Fruit fly (Drosophila melanogaster) whole organism, embryonic: ENCODE measurements around the gene Ids.

ENCODE experiments used
- Abd-B ChIP-seq: fragments of 200-800 bp; sonication (Bioruptor generic); optimal IDR thresholded peaks from 2 replicates; lab custom pipeline; 2018; ENCODE audit warnings: missing biosample characterization, mild to moderate bottlenecking, missing genetic modification characterization, moderate library complexity
- Blimp-1 ChIP-seq: fragments of 200-800 bp; sonication (Bioruptor generic); optimal IDR thresholded peaks from 3 replicates; lab custom pipeline; 2018; ENCODE audit warnings: missing biosample characterization, missing genetic modification characterization, mild to moderate bottlenecking, moderate library complexity, missing genetic modification reagents
- CG11504 ChIP-seq: fragments of 200-800 bp; sonication (Bioruptor generic); optimal IDR thresholded peaks from 3 replicates; lab custom pipeline; 2019; ENCODE audit warnings: missing biosample characterization, mild to moderate bottlenecking, missing genetic modification characterization, moderate library complexity
- CG11695 ChIP-seq: fragments of 200-800 bp; sonication (Bioruptor generic); IDR thresholded peaks from 3 replicates; pipeline ENCODE4 v1.3.6; 2022; ENCODE audit warnings: missing biosample characterization, missing genetic modification characterization
- CG13894 ChIP-seq: fragments of 200-800 bp; sonication (Bioruptor generic); optimal IDR thresholded peaks from 3 replicates; lab custom pipeline; 2018; ENCODE audit warnings: missing biosample characterization, mild to moderate bottlenecking, missing genetic modification characterization, moderate library complexity
- CG15696 ChIP-seq: fragments of 200-800 bp; sonication (Bioruptor generic); optimal IDR thresholded peaks from 2 replicates; lab custom pipeline; 2019; ENCODE audit warnings: missing biosample characterization, mild to moderate bottlenecking, missing genetic modification characterization, moderate library complexity
- CG2712 ChIP-seq: fragments of 200-800 bp; optimal IDR thresholded peaks from 3 replicates; lab custom pipeline; 2019; ENCODE audit warnings: missing biosample characterization, mild to moderate bottlenecking, missing genetic modification characterization, moderate library complexity
- CG2875 ChIP-seq: fragments of 200-800 bp; sonication (Bioruptor generic); optimal IDR thresholded peaks from 2 replicates; lab custom pipeline; 2017; ENCODE audit warnings: missing biosample characterization, mild to moderate bottlenecking, missing genetic modification characterization, missing genetic modification reagents
- CG31365 ChIP-seq: fragments of 200-800 bp; sonication (Bioruptor generic); optimal IDR thresholded peaks from 2 replicates; lab custom pipeline; 2018; ENCODE audit warnings: missing biosample characterization, mild to moderate bottlenecking, missing genetic modification characterization
- CG3281 ChIP-seq: fragments of 200-800 bp; sonication (Bioruptor generic); optimal IDR thresholded peaks from 3 replicates; lab custom pipeline; 2017; ENCODE audit warnings: missing biosample characterization, mild to moderate bottlenecking, missing genetic modification characterization
- CG4360 ChIP-seq: fragments of 200-800 bp; sonication (Bioruptor generic); IDR thresholded peaks from 2 replicates; pipeline ENCODE4 v1.3.6; 2022; ENCODE audit warnings: missing biosample characterization, missing genetic modification characterization
- CG4404 ChIP-seq: fragments of 200-800 bp; sonication (Bioruptor generic); IDR thresholded peaks from 2 replicates; pipeline ENCODE4 v1.3.6; 2022; ENCODE audit warnings: missing biosample characterization, missing genetic modification characterization
- CG4424 ChIP-seq: fragments of 200-800 bp; sonication (Bioruptor generic); optimal IDR thresholded peaks from 3 replicates; lab custom pipeline; 2016; ENCODE audit warnings: missing biosample characterization, missing genetic modification characterization
- CG4617 ChIP-seq: fragments of 200-800 bp; sonication (Bioruptor generic); optimal IDR thresholded peaks from 3 replicates; lab custom pipeline; 2016; ENCODE audit warnings: missing biosample characterization, missing genetic modification characterization, borderline replicate concordance
- CG6175 ChIP-seq: fragments of 200-800 bp; sonication (Bioruptor generic); IDR thresholded peaks from 3 replicates; pipeline ENCODE4 v1.3.6; 2022; ENCODE audit warnings: missing biosample characterization, missing genetic modification characterization
- CG6791 ChIP-seq: fragments of 200-800 bp; sonication (Bioruptor generic); IDR thresholded peaks from 3 replicates; pipeline ENCODE4 v1.3.6; 2022; ENCODE audit warnings: missing biosample characterization, missing genetic modification characterization; ENCODE audit not compliant: partially characterized antibody
- CG6854 ChIP-seq: fragments of 200-800 bp; sonication (Bioruptor generic); optimal IDR thresholded peaks from 3 replicates; lab custom pipeline; 2017; ENCODE audit warnings: missing biosample characterization, mild to moderate bottlenecking, missing genetic modification characterization
- CG9727 ChIP-seq: fragments of 200-800 bp; sonication (Bioruptor generic); optimal IDR thresholded peaks from 3 replicates; lab custom pipeline; 2017; ENCODE audit warnings: missing biosample characterization, mild to moderate bottlenecking, missing genetic modification characterization
- CG9817 ChIP-seq: fragments of 200-800 bp; sonication (Bioruptor generic); optimal IDR thresholded peaks from 2 replicates; lab custom pipeline; 2018; ENCODE audit warnings: missing biosample characterization, mild to moderate bottlenecking, missing genetic modification characterization, moderate library complexity
- Dp ChIP-seq: fragments of 200-800 bp; sonication (Bioruptor generic); optimal IDR thresholded peaks from 2 replicates; lab custom pipeline; 2018; ENCODE audit warnings: missing biosample characterization, mild to moderate bottlenecking, missing genetic modification characterization, moderate library complexity
- Ets65A ChIP-seq: fragments of 200-800 bp; sonication (Bioruptor generic); peaks from one replicate; lab custom pipeline; 2016; ENCODE audit warnings: missing biosample characterization, missing genetic modification characterization
- Gug ChIP-seq: fragments of 200-800 bp; sonication (Bioruptor generic); IDR thresholded peaks from 4 replicates; pipeline ENCODE4 v1.3.6; 2022; ENCODE audit warnings: missing biosample characterization, missing genetic modification characterization
- Hr78 ChIP-seq, 2 experiments: fragments of 200-800 bp in 1 of 2; fragments of >200 bp in 1 of 2; sonication (Bioruptor generic) in 1 of 2; optimal IDR thresholded peaks; 2 replicates each; lab custom pipeline; 2017 to 2019; ENCODE audit warnings: missing biosample characterization in 2 of 2, missing genetic modification characterization in 2 of 2, mild to moderate bottlenecking in 1 of 2, moderate library complexity in 1 of 2
- Hsf ChIP-seq: fragments of 200-800 bp; sonication (Bioruptor generic); optimal IDR thresholded peaks from 3 replicates; lab custom pipeline; 2016; ENCODE audit warnings: missing biosample characterization, missing genetic modification characterization
- Ravus ChIP-seq: fragments of 200-800 bp; sonication (Bioruptor generic); IDR thresholded peaks from 2 replicates; pipeline ENCODE4 v1.3.6; 2022; ENCODE audit warnings: missing biosample characterization, missing genetic modification characterization
- Sry-δ ChIP-seq: fragments of 200-800 bp; sonication (Bioruptor generic); optimal IDR thresholded peaks from 2 replicates; lab custom pipeline; 2016; ENCODE audit warnings: missing biosample characterization, missing genetic modification characterization
- Taf1 ChIP-seq: fragments of 200-800 bp; sonication (Bioruptor generic); IDR thresholded peaks from 2 replicates; pipeline ENCODE4 v1.3.6; 2022; ENCODE audit warnings: missing biosample characterization, missing genetic modification characterization
- Xbp1 ChIP-seq: fragments of 200-800 bp; sonication (Bioruptor generic); optimal IDR thresholded peaks from 3 replicates; lab custom pipeline; 2016; ENCODE audit warnings: missing biosample characterization, mild to moderate bottlenecking, missing genetic modification characterization
- Xrp1 ChIP-seq: fragments of 200-800 bp; sonication (Bioruptor generic); IDR thresholded peaks from 2 replicates; pipeline ENCODE4 v1.3.6; 2022; ENCODE audit warnings: missing biosample characterization, missing genetic modification characterization
- ab ChIP-seq: fragments of 200-800 bp; sonication (Bioruptor generic); optimal IDR thresholded peaks from 2 replicates; lab custom pipeline; 2016; ENCODE audit warnings: missing biosample characterization, missing genetic modification characterization
- amos ChIP-seq: fragments of 200-800 bp; sonication (Bioruptor generic); IDR thresholded peaks from 2 replicates; pipeline ENCODE4 v1.3.6; 2022; ENCODE audit warnings: missing biosample characterization, missing genetic modification characterization; ENCODE audit not compliant: partially characterized antibody
- bab2 ChIP-seq: fragments of 200-800 bp; sonication (Bioruptor generic); optimal IDR thresholded peaks from 2 replicates; lab custom pipeline; 2016; ENCODE audit warnings: missing biosample characterization, missing genetic modification characterization
- bbx ChIP-seq: fragments of 200-800 bp; sonication (Bioruptor generic); IDR thresholded peaks from 2 replicates; pipeline ENCODE4 v1.3.6; 2022; ENCODE audit warnings: missing biosample characterization, missing genetic modification characterization; ENCODE audit not compliant: partially characterized antibody
- cas ChIP-seq: fragments of 200-800 bp; sonication (Bioruptor generic); IDR thresholded peaks from 2 replicates; pipeline ENCODE4 v1.3.6; 2022; ENCODE audit warnings: missing biosample characterization, missing genetic modification characterization
- crol ChIP-seq: fragments of 200-800 bp; sonication (Bioruptor generic); IDR thresholded peaks from 2 replicates; pipeline ENCODE4 v1.3.6; 2022; ENCODE audit warnings: missing biosample characterization, missing genetic modification characterization
- cwo ChIP-seq: fragments of 200-800 bp; sonication (Bioruptor generic); optimal IDR thresholded peaks from 3 replicates; lab custom pipeline; 2017; ENCODE audit warnings: missing biosample characterization, missing genetic modification characterization, mild to moderate bottlenecking, moderate library complexity, missing genetic modification reagents
- dimm ChIP-seq: fragments of 200-800 bp; sonication (Bioruptor generic); IDR thresholded peaks from 2 replicates; pipeline ENCODE4 v1.3.6; 2022; ENCODE audit warnings: missing biosample characterization, missing genetic modification characterization
- fd96Cb ChIP-seq: fragments of 200-800 bp; sonication (Bioruptor generic); optimal IDR thresholded peaks from 2 replicates; lab custom pipeline; 2018; ENCODE audit warnings: missing biosample characterization, mild to moderate bottlenecking, missing genetic modification characterization, moderate library complexity
- fru ChIP-seq: fragments of >200 bp; optimal IDR thresholded peaks from 2 replicates; lab custom pipeline; 2017
- grau ChIP-seq: fragments of 200-800 bp; optimal IDR thresholded peaks from 3 replicates; lab custom pipeline; 2019; ENCODE audit warnings: missing biosample characterization, mild to moderate bottlenecking, missing genetic modification characterization, moderate library complexity
- grn ChIP-seq: fragments of 200-800 bp; sonication (Bioruptor generic); optimal IDR thresholded peaks from 3 replicates; lab custom pipeline; 2017; ENCODE audit warnings: missing biosample characterization, missing genetic modification characterization
- gsb-n ChIP-seq: fragments of 200-800 bp; sonication (Bioruptor generic); optimal IDR thresholded peaks from 3 replicates; lab custom pipeline; 2018; ENCODE audit warnings: missing biosample characterization, mild to moderate bottlenecking, missing genetic modification characterization
- jigr1 ChIP-seq: fragments of 200-800 bp; sonication (Bioruptor generic); IDR thresholded peaks from 3 replicates; pipeline ENCODE4 v1.3.6; 2022; ENCODE audit warnings: missing biosample characterization, missing genetic modification characterization
- kni ChIP-seq: fragments of 200-800 bp; sonication (Bioruptor generic); optimal IDR thresholded peaks from 3 replicates; lab custom pipeline; 2017; ENCODE audit warnings: mild to moderate bottlenecking, missing biosample characterization, missing genetic modification reagents, missing genetic modification characterization
- lilli ChIP-seq: fragments of 200-800 bp; sonication (Bioruptor generic); optimal IDR thresholded peaks from 3 replicates; lab custom pipeline; 2016; ENCODE audit warnings: missing biosample characterization, missing genetic modification characterization
- odd ChIP-seq: fragments of 200-800 bp; sonication (Bioruptor generic); optimal IDR thresholded peaks from 2 replicates; lab custom pipeline; 2017; ENCODE audit warnings: missing biosample characterization, mild to moderate bottlenecking, missing genetic modification characterization
- sd ChIP-seq: fragments of 200-800 bp; sonication (Bioruptor generic); optimal IDR thresholded peaks from 3 replicates; lab custom pipeline; 2018; ENCODE audit warnings: missing biosample characterization, mild to moderate bottlenecking, missing genetic modification characterization, moderate library complexity
- stwl ChIP-seq: fragments of 200-800 bp; sonication (Bioruptor generic); optimal IDR thresholded peaks from 3 replicates; lab custom pipeline; 2018; ENCODE audit warnings: missing biosample characterization, mild to moderate bottlenecking, missing genetic modification characterization, moderate library complexity
- trh ChIP-seq: fragments of 200-800 bp; sonication (Bioruptor generic); optimal IDR thresholded peaks from 2 replicates; lab custom pipeline; 2016; ENCODE audit warnings: missing biosample characterization, missing genetic modification characterization

Ids gene

dm6 chr3L:3396056-3396455, 18.0 kb downstream of the Ids start (continued):
- TF ChIP-seq stwl (tag; lab: Kevin White, UChicago) (peak; percentile 65), fru (lab: Kevin White, UChicago) (no peak), CG31365 (tag; lab: Kevin White, UChicago) (peak; percentile 29)

dm6 chr3L:3397309-3397821, 19.3 kb downstream of the Ids start:
- TF ChIP-seq odd (no peak), crol (GFP tag; lab: Robert Waterston, UW) (peak; percentile 52; the same call in 1 of the 2 replicates), sd (tag; lab: Kevin White, UChicago) (peak; percentile 61), CG3281 (GFP tag; lab: Kevin White, UChicago) (no peak), Xbp1 (no peak), CG2875 (GFP tag; lab: Kevin White, UChicago) (no peak), Taf1 (GFP tag; lab: Robert Waterston, UW) (no peak), CG4360 (peak; percentile 60; the same call in 1 of the 2 replicates), cwo (GFP tag; lab: Kevin White, UChicago) (peak; percentile 33), ab (GFP tag; lab: Kevin White, UChicago) (no peak), CG6791 (GFP tag; lab: Robert Waterston, UW) (no peak), CG6175 (GFP tag; lab: Robert Waterston, UW) (0 out of 3 replicates have a peak, but pooled peaks have one; percentile 4), Ravus (GFP tag; lab: Robert Waterston, UW) (no peak), CG6854 (GFP tag; lab: Kevin White, UChicago) (no peak), dimm (no peak), CG9817 (tag; lab: Kevin White, UChicago) (no peak), CG13894 (tag; lab: Kevin White, UChicago) (peak; percentile 97), CG11695 (no peak), kni (GFP tag; lab: Kevin White, UChicago) (peak; percentile 36), CG4617 (no peak), trh (no peak), Gug (GFP tag; lab: Robert Waterston, UW) (no peak), jigr1 (GFP tag; lab: Robert Waterston, UW) (no peak), bbx (GFP tag; lab: Robert Waterston, UW) (no peak), Hr78 (GFP tag; optimal IDR thresholded peaks at IDR 0.05; lab: Kevin White, UChicago) (peak in 1 of 2 experiments; percentile 65), Ets65A (GFP tag; lab: Kevin White, UChicago) (no peak), CG11504 (tag; lab: Kevin White, UChicago) (peak; percentile 24), gsb-n (tag; lab: Kevin White, UChicago) (no peak), Abd-B (GFP tag; lab: Kevin White, UChicago) (peak; percentile 26)

- TF ChIP-seq fd96Cb (peak; percentile 3), CG9727 (GFP tag; lab: Kevin White, UChicago) (peak; percentile 50), amos (GFP tag; lab: Robert Waterston, UW) (no peak), CG2712 (tag; lab: Kevin White, UChicago) (peak; percentile 45), lilli (GFP tag; lab: Kevin White, UChicago) (peak; percentile 5), grau (tag; lab: Kevin White, UChicago) (peak; percentile 7), grn (GFP tag; lab: Kevin White, UChicago) (no peak), bab2 (GFP tag; lab: Kevin White, UChicago) (peak; percentile 4), cas (GFP tag; lab: Robert Waterston, UW) (no peak), CG15696 (tag; lab: Kevin White, UChicago) (peak; percentile 63), Xrp1 (GFP tag; lab: Robert Waterston, UW) (peak; percentile 59; the same call in 1 of the 2 replicates), Blimp-1 (GFP tag; lab: Kevin White, UChicago) (peak; percentile 1), Sry-δ (GFP tag; lab: Kevin White, UChicago) (no peak), Dp (no peak), CG4424 (GFP tag; lab: Kevin White, UChicago) (peak; percentile 39), CG4404 (GFP tag; lab: Robert Waterston, UW) (peak; percentile 58), Hsf (GFP tag; lab: Kevin White, UChicago) (peak; percentile 15)
Measured at dm6 chr3L:3397849-3398248, 19.8 kb downstream of the Ids start.
